Fruit fly (Drosophila melanogaster) whole organism, embryonic: ENCODE measurements around the gene CG10086.

Experiments
- Ada2b ChIP-seq: fragments of 200-800 bp; sonication (Bioruptor generic); IDR thresholded peaks from 2 replicates; pipeline ENCODE4 v1.3.6; 2022; ENCODE audit warnings: missing biosample characterization, missing genetic modification characterization
- Awh ChIP-seq: fragments of 200-800 bp; sonication (Bioruptor generic); IDR thresholded peaks from 2 replicates; pipeline ENCODE4, ENCODE4 v1.3.6; 2022; ENCODE audit warnings: missing biosample characterization, missing genetic modification characterization
- CG10321 ChIP-seq: fragments of 200-800 bp; sonication (Bioruptor generic); IDR thresholded peaks from 2 replicates; pipeline ENCODE4 v1.3.6; 2022; ENCODE audit warnings: missing biosample characterization, missing genetic modification characterization
- CG11723 ChIP-seq: fragments of 200-800 bp; sonication (Bioruptor generic); optimal IDR thresholded peaks from 2 replicates; lab custom pipeline; 2017; ENCODE audit warnings: missing biosample characterization, mild to moderate bottlenecking, missing genetic modification characterization
- CG12744 ChIP-seq: fragments of 200-800 bp; sonication (Bioruptor generic); optimal IDR thresholded peaks from 2 replicates; lab custom pipeline; 2016; ENCODE audit warnings: missing biosample characterization, missing genetic modification characterization
- CG13123 ChIP-seq: fragments of 200-800 bp; sonication (Bioruptor generic); optimal IDR thresholded peaks from 2 replicates; lab custom pipeline; 2016; ENCODE audit warnings: missing biosample characterization, missing genetic modification characterization
- CG13296 ChIP-seq: fragments of 200-800 bp; sonication (Bioruptor generic); optimal IDR thresholded peaks from 3 replicates; lab custom pipeline; 2018; ENCODE audit warnings: missing biosample characterization, mild to moderate bottlenecking, missing genetic modification characterization
- CG13424 ChIP-seq: fragments of 200-800 bp; sonication (Bioruptor generic); optimal IDR thresholded peaks from 2 replicates; lab custom pipeline; 2019; ENCODE audit warnings: missing biosample characterization, mild to moderate bottlenecking, missing genetic modification characterization, moderate library complexity
- CG15479 ChIP-seq: fragments of 200-800 bp; sonication (Bioruptor generic); optimal IDR thresholded peaks from 3 replicates; lab custom pipeline; 2019; ENCODE audit warnings: missing biosample characterization, mild to moderate bottlenecking, missing genetic modification characterization, moderate library complexity
- CG1603 ChIP-seq: fragments of 200-800 bp; sonication (Bioruptor generic); optimal IDR thresholded peaks from 2 replicates; lab custom pipeline; 2019; ENCODE audit warnings: missing biosample characterization, mild to moderate bottlenecking, missing genetic modification characterization, moderate library complexity
- CG17361 ChIP-seq: fragments of 200-800 bp; sonication (Bioruptor generic); IDR thresholded peaks from 3 replicates; pipeline ENCODE4 v1.3.6; 2022; ENCODE audit warnings: missing biosample characterization, missing genetic modification characterization
- CG18476 ChIP-seq: fragments of 200-800 bp; sonication (Bioruptor generic); optimal IDR thresholded peaks from 2 replicates; lab custom pipeline; 2016; ENCODE audit warnings: missing biosample characterization, mild to moderate bottlenecking, missing genetic modification characterization
- CG31365 ChIP-seq: fragments of 200-800 bp; sonication (Bioruptor generic); optimal IDR thresholded peaks from 2 replicates; lab custom pipeline; 2018; ENCODE audit warnings: missing biosample characterization, mild to moderate bottlenecking, missing genetic modification characterization
- CG3163 ChIP-seq: fragments of 200-800 bp; sonication (Bioruptor generic); optimal IDR thresholded peaks from 3 replicates; lab custom pipeline; 2016; ENCODE audit warnings: missing biosample characterization, missing genetic modification characterization
- CG32772 ChIP-seq: fragments of 200-800 bp; sonication (Bioruptor generic); IDR thresholded peaks from 2 replicates; pipeline ENCODE4 v1.3.6; 2022; ENCODE audit warnings: missing biosample characterization, missing genetic modification characterization
- CG34224 ChIP-seq: fragments of 200-800 bp; sonication (Bioruptor generic); IDR thresholded peaks from 3 replicates; pipeline ENCODE4 v1.3.6; 2022; ENCODE audit warnings: missing biosample characterization, missing genetic modification characterization; ENCODE audit not compliant: partially characterized antibody
- CG3995 ChIP-seq: fragments of 200-800 bp; sonication (Bioruptor generic); optimal IDR thresholded peaks from 3 replicates; lab custom pipeline; 2016; ENCODE audit warnings: missing biosample characterization, missing genetic modification characterization
- CG4404 ChIP-seq: fragments of 200-800 bp; sonication (Bioruptor generic); IDR thresholded peaks from 2 replicates; pipeline ENCODE4 v1.3.6; 2022; ENCODE audit warnings: missing biosample characterization, missing genetic modification characterization
- CG6654 ChIP-seq: fragments of 200-800 bp; sonication (Bioruptor generic); optimal IDR thresholded peaks from 2 replicates; lab custom pipeline; 2017; ENCODE audit warnings: missing biosample characterization, mild to moderate bottlenecking, missing genetic modification characterization
- CG7372 ChIP-seq: fragments of 200-800 bp; sonication (Bioruptor generic); IDR thresholded peaks from 2 replicates; pipeline ENCODE4 v1.3.6; 2022; ENCODE audit warnings: missing biosample characterization, missing genetic modification characterization
- CrebB ChIP-seq: fragments of 200-800 bp; sonication (Bioruptor generic); optimal IDR thresholded peaks from 3 replicates; lab custom pipeline; 2018; ENCODE audit warnings: missing biosample characterization, mild to moderate bottlenecking, missing genetic modification characterization
- Dad ChIP-seq: fragments of 200-800 bp; sonication (Bioruptor generic); optimal IDR thresholded peaks from 3 replicates; lab custom pipeline; 2016; ENCODE audit warnings: missing biosample characterization, missing genetic modification characterization
- Dref ChIP-seq: fragments of 200-800 bp; sonication (Bioruptor generic); IDR thresholded peaks from 2 replicates; pipeline ENCODE4 v1.3.6; 2022; ENCODE audit warnings: missing biosample characterization, missing genetic modification characterization
- HLH3B ChIP-seq: fragments of 200-800 bp; sonication (Bioruptor generic); IDR thresholded peaks from 2 replicates; pipeline ENCODE4 v1.3.6; 2022; ENCODE audit warnings: missing biosample characterization, missing genetic modification characterization
- Hr3 ChIP-seq: fragments of 200-800 bp; sonication (Bioruptor generic); optimal IDR thresholded peaks from 3 replicates; lab custom pipeline; 2016; ENCODE audit warnings: missing biosample characterization, missing genetic modification characterization
- Hr39 ChIP-seq: fragments of >200 bp; optimal IDR thresholded peaks from 2 replicates; lab custom pipeline; 2017
- Hsf ChIP-seq: fragments of 200-800 bp; sonication (Bioruptor generic); optimal IDR thresholded peaks from 3 replicates; lab custom pipeline; 2016; ENCODE audit warnings: missing biosample characterization, missing genetic modification characterization
- PHDP ChIP-seq: fragments of 200-800 bp; sonication (Bioruptor generic); optimal IDR thresholded peaks from 3 replicates; lab custom pipeline; 2018; ENCODE audit warnings: missing biosample characterization, mild to moderate bottlenecking, missing genetic modification characterization, moderate library complexity
- Ptx1 ChIP-seq: fragments of 200-800 bp; sonication (Bioruptor generic); IDR thresholded peaks from 2 replicates; pipeline ENCODE4 v1.3.6; 2022; ENCODE audit warnings: missing biosample characterization, missing genetic modification characterization
- Rx ChIP-seq: fragments of 200-800 bp; sonication (Bioruptor generic); IDR thresholded peaks from 2 replicates; pipeline ENCODE4 v1.3.6; 2022; ENCODE audit warnings: missing biosample characterization, missing genetic modification characterization
- Sox100B ChIP-seq: fragments of 200-800 bp; sonication (Bioruptor generic); optimal IDR thresholded peaks from 3 replicates; lab custom pipeline; 2018; ENCODE audit warnings: missing biosample characterization, mild to moderate bottlenecking, missing genetic modification characterization
- Tbp ChIP-seq: fragments of >200 bp; optimal IDR thresholded peaks from 2 replicates; lab custom pipeline; 2018; ENCODE audit warnings: missing biosample characterization, missing genetic modification characterization
- Vsx1 ChIP-seq: fragments of 200-800 bp; sonication (Bioruptor generic); optimal IDR thresholded peaks from 2 replicates; lab custom pipeline; 2017; ENCODE audit warnings: missing biosample characterization, mild to moderate bottlenecking, missing genetic modification characterization, missing genetic modification reagents
- bigmax ChIP-seq: fragments of 200-800 bp; sonication (Bioruptor generic); optimal IDR thresholded peaks from 2 replicates; lab custom pipeline; 2018; ENCODE audit warnings: missing biosample characterization, mild to moderate bottlenecking, missing genetic modification characterization
- cas ChIP-seq: fragments of 200-800 bp; sonication (Bioruptor generic); IDR thresholded peaks from 2 replicates; pipeline ENCODE4 v1.3.6; 2022; ENCODE audit warnings: missing biosample characterization, missing genetic modification characterization
- cato ChIP-seq: fragments of 200-800 bp; sonication (Bioruptor generic); optimal IDR thresholded peaks from 2 replicates; lab custom pipeline; 2016; ENCODE audit warnings: missing biosample characterization, missing genetic modification characterization, borderline replicate concordance
- cg ChIP-seq: fragments of 200-800 bp; sonication (Bioruptor generic); optimal IDR thresholded peaks from 3 replicates; lab custom pipeline; 2019; ENCODE audit warnings: missing biosample characterization, mild to moderate bottlenecking, missing genetic modification characterization, moderate library complexity
- corto ChIP-seq: fragments of 200-800 bp; sonication (Bioruptor generic); optimal IDR thresholded peaks from 2 replicates; lab custom pipeline; 2016; ENCODE audit warnings: missing biosample characterization, mild to moderate bottlenecking, missing genetic modification characterization, moderate library complexity
- dmrt11E ChIP-seq: fragments of 200-800 bp; sonication (Bioruptor generic); optimal IDR thresholded peaks from 3 replicates; lab custom pipeline; 2018; ENCODE audit warnings: missing biosample characterization, mild to moderate bottlenecking, missing genetic modification characterization, moderate library complexity
- dpn ChIP-seq, 2 experiments: fragments of 200-800 bp; sonication (Bioruptor generic); optimal IDR thresholded peaks; 3 replicates each; lab custom pipeline; 2016; ENCODE audit warnings: missing biosample characterization in 2 of 2, missing genetic modification characterization in 2 of 2
- fd3F ChIP-seq: fragments of 200-800 bp; sonication (Bioruptor generic); optimal IDR thresholded peaks from 2 replicates; lab custom pipeline; 2018; ENCODE audit warnings: missing biosample characterization, mild to moderate bottlenecking, missing genetic modification characterization, moderate library complexity
- hbn ChIP-seq: fragments of 200-800 bp; sonication (Bioruptor generic); IDR thresholded peaks from 2 replicates; pipeline ENCODE4 v1.3.6; 2022; ENCODE audit warnings: missing biosample characterization, missing genetic modification characterization; ENCODE audit not compliant: partially characterized antibody
- knrl ChIP-seq: fragments of 200-800 bp; sonication (Bioruptor generic); IDR thresholded peaks from 3 replicates; pipeline ENCODE4 v1.3.6; 2022; ENCODE audit warnings: missing biosample characterization, missing genetic modification characterization; ENCODE audit not compliant: partially characterized antibody
- lilli ChIP-seq: fragments of 200-800 bp; sonication (Bioruptor generic); optimal IDR thresholded peaks from 3 replicates; lab custom pipeline; 2016; ENCODE audit warnings: missing biosample characterization, missing genetic modification characterization
- prd ChIP-seq, 3 experiments: fragments of >200 bp in 2 of 3; fragments of 200-800 bp in 1 of 3; sonication (Bioruptor generic) in 1 of 3; optimal IDR thresholded peaks in 2 of 3; IDR thresholded peaks in 1 of 3; 2 replicates in 2 of 3; 3 replicates in 1 of 3; pipeline versions ENCODE4 v1.3.6 to Lab custom; 2017 to 2022; ENCODE audit warnings: missing biosample characterization in 1 of 3, missing genetic modification characterization in 1 of 3
- pzg ChIP-seq: fragments of 200-800 bp; sonication (Bioruptor generic); optimal IDR thresholded peaks from 3 replicates; lab custom pipeline; 2018; ENCODE audit warnings: missing biosample characterization, mild to moderate bottlenecking, missing genetic modification characterization, moderate library complexity
- sisA ChIP-seq: fragments of 200-800 bp; sonication (Bioruptor generic); IDR thresholded peaks from 2 replicates; pipeline ENCODE4 v1.3.6; 2022; ENCODE audit warnings: missing biosample characterization, missing genetic modification characterization
- tin ChIP-seq: fragments of 200-800 bp; sonication (Bioruptor generic); optimal IDR thresholded peaks from 3 replicates; lab custom pipeline; 2016; ENCODE audit warnings: missing biosample characterization, missing genetic modification characterization
- vnd ChIP-seq: fragments of 200-800 bp; sonication (Bioruptor generic); IDR thresholded peaks from 3 replicates; pipeline ENCODE4 v1.3.6; 2022; ENCODE audit warnings: missing biosample characterization, missing genetic modification characterization; ENCODE audit not compliant: partially characterized antibody
- wek ChIP-seq: fragments of 200-800 bp; sonication (Bioruptor generic); optimal IDR thresholded peaks from 3 replicates; lab custom pipeline; 2018; ENCODE audit warnings: missing biosample characterization, mild to moderate bottlenecking, missing genetic modification characterization, moderate library complexity
- yki ChIP-seq: fragments of >200 bp; optimal IDR thresholded peaks from 3 replicates; lab custom pipeline; 2018

Gene CG10086

dm6 chr3R:7813981-7814529, 23.6 kb downstream of the CG10086 start, which contains the start of gene CG34384 (continued):
- TF ChIP-seq Dref (GFP tag; lab: Robert Waterston, UW) (no peak), cg (GFP tag; lab: Kevin White, UChicago) (no peak), CG34224 (GFP tag; lab: Robert Waterston, UW) (no peak), CG18476 (peak; percentile 42), vnd (GFP tag; lab: Robert Waterston, UW) (no peak), Sox100B (peak; percentile 73), CG15479 (GFP tag; lab: Kevin White, UChicago) (no peak), cato (GFP tag; lab: Kevin White, UChicago) (no peak), tin (peak; percentile 67), wek (GFP tag; lab: Kevin White, UChicago) (no peak), dmrt11E (tag; lab: Kevin White, UChicago) (peak; percentile 9), Ada2b (no peak), fd3F (GFP tag; lab: Kevin White, UChicago) (peak; percentile 9), Rx (no peak), knrl (GFP tag; lab: Robert Waterston, UW) (no peak), CG3995 (GFP tag; lab: Kevin White, UChicago) (no peak), CG1603 (tag; lab: Kevin White, UChicago) (no peak), Tbp (GFP tag; lab: Kevin White, UChicago) (no peak), Hr39 (lab: Kevin White, UChicago) (no peak), cas (GFP tag; lab: Robert Waterston, UW) (no peak), CG11723 (GFP tag; lab: Kevin White, UChicago) (peak; percentile 37), CG4404 (GFP tag; lab: Robert Waterston, UW) (0 out of 2 replicates have a peak, but pooled peaks have one; percentile 16), Dad (GFP tag; lab: Kevin White, UChicago) (no peak), Ptx1 (GFP tag; lab: Robert Waterston, UW) (no peak; the same call in 1 of the 2 replicates), Vsx1 (GFP tag; lab: Kevin White, UChicago) (no peak), CG6654 (GFP tag; lab: Kevin White, UChicago) (peak; percentile 30), CG12744 (no peak), PHDP (tag; lab: Kevin White, UChicago) (peak; percentile 16), Awh (GFP tag; lab: Robert Waterston, UW) (no peak), pzg (GFP tag; lab: Kevin White, UChicago) (no peak), CG17361 (peak; percentile 87), CG13123 (no peak), CG7372 (no peak), CG13424 (tag; lab: Kevin White, UChicago) (peak; percentile 64), CG31365 (no peak), CG3163 (GFP tag; lab: Kevin White, UChicago) (no peak), bigmax (GFP tag; lab: Kevin White, UChicago) (no peak), sisA (GFP tag; lab: Robert Waterston, UW) (peak; percentile 17; the same call in 1 of the 2 replicates), Hr3 (GFP tag; lab: Kevin White, UChicago) (no peak), CrebB (tag; lab: Kevin White, UChicago) (no peak), prd (optimal IDR thresholded peaks at IDR 0.05; lab: Kevin White, UChicago) (no peak), prd (GFP tag; IDR thresholded peaks at IDR 0.05; lab: Robert Waterston, UW) (peak; percentile 53; the same call in 1 of the 3 replicates), yki (no peak), lilli (GFP tag; lab: Kevin White, UChicago) (peak; percentile 58), CG13296 (GFP tag; lab: Kevin White, UChicago) (peak; percentile 67), Hsf (GFP tag; lab: Kevin White, UChicago) (peak; percentile 34), hbn (GFP tag; lab: Robert Waterston, UW) (no peak), corto (GFP tag; lab: Kevin White, UChicago) (no peak), dpn (GFP tag; optimal IDR thresholded peaks at IDR 0.05; lab: Kevin White, UChicago) (peak; percentile 36 to 54), CG10321 (no peak), CG32772 (GFP tag; lab: Robert Waterston, UW) (no peak), HLH3B (GFP tag; lab: Robert Waterston, UW) (no peak)
